Worm (Caenorhabditis elegans) whole organism, young adult: Measurements from ENCODE around the gene F31D4.2.

Experiments used
- B0035.1 ChIP-seq: sonication (generic microtip); optimal IDR thresholded peaks from 2 replicates; lab custom pipeline; 2016; ENCODE audit warnings: missing genetic modification characterization, mild to moderate bottlenecking, missing compliant biosample characterization, missing genotype, missing genetic modification reagents
- C17E4.6 ChIP-seq: fragments of 200-800 bp; sonication (Bioruptor generic); IDR thresholded peaks from 2 replicates; pipeline ENCODE4 v1.3.6; 2022; ENCODE audit warnings: missing genetic modification reagents, missing genetic modification characterization, missing compliant biosample characterization
- F33H1.4 ChIP-seq: fragments of 200-800 bp; sonication (Bioruptor generic); IDR thresholded peaks from 2 replicates; pipeline ENCODE4 v1.3.6; 2022; ENCODE audit warnings: missing genetic modification reagents, missing genetic modification characterization, missing compliant biosample characterization
- F39B2.1 ChIP-seq: fragments of 200-800 bp; sonication (Bioruptor generic); IDR thresholded peaks from 2 replicates; pipeline ENCODE4 v1.3.6; 2022; ENCODE audit warnings: missing genetic modification reagents, missing genetic modification characterization, missing compliant biosample characterization
- K12H6.12 ChIP-seq: fragments of 200-800 bp; sonication (Bioruptor generic); optimal IDR thresholded peaks from 2 replicates; lab custom pipeline; 2018; ENCODE audit warnings: mild to moderate bottlenecking, missing genetic modification characterization, missing compliant biosample characterization
- ZK185.1 ChIP-seq: sonication (generic microtip); optimal IDR thresholded peaks from 2 replicates; lab custom pipeline; 2016; ENCODE audit warnings: mild to moderate bottlenecking, missing genetic modification characterization, missing compliant biosample characterization; ENCODE audit not compliant: poor library complexity, severe bottlenecking
- aptf-2 ChIP-seq: fragments of 200-800 bp; sonication (Bioruptor generic); conservative IDR thresholded peaks from 2 replicates; pipeline ENCODE4 v1.3.6; 2022; ENCODE audit warnings: missing genetic modification reagents, missing genetic modification characterization, missing compliant biosample characterization
- athp-1 ChIP-seq: sonication (generic microtip); optimal IDR thresholded peaks from 2 replicates; lab custom pipeline; 2017; ENCODE audit warnings: mild to moderate bottlenecking, missing genetic modification characterization, missing compliant biosample characterization
- attf-5 ChIP-seq: fragments of 200-800 bp; sonication (Bioruptor generic); optimal IDR thresholded peaks from 2 replicates; lab custom pipeline; 2018; ENCODE audit warnings: mild to moderate bottlenecking, missing genetic modification characterization, missing compliant biosample characterization
- bed-2 ChIP-seq: fragments of 200-800 bp; sonication (Bioruptor generic); IDR thresholded peaks from 2 replicates; pipeline ENCODE4 v1.3.6; 2022; ENCODE audit warnings: missing genetic modification reagents, missing genetic modification characterization, missing compliant biosample characterization
- ceh-27 ChIP-seq: fragments of 200-800 bp; sonication (Bioruptor generic); optimal IDR thresholded peaks from 2 replicates; lab custom pipeline; 2018; ENCODE audit warnings: mild to moderate bottlenecking, missing genetic modification characterization, moderate library complexity, missing compliant biosample characterization
- ceh-58 ChIP-seq: fragments of 200-800 bp; sonication (Bioruptor generic); IDR thresholded peaks from 2 replicates; pipeline ENCODE4 v1.3.6; 2022; ENCODE audit warnings: missing genetic modification characterization, missing compliant biosample characterization
- ceh-91 ChIP-seq: fragments of 200-800 bp; sonication (Bioruptor generic); IDR thresholded peaks from 2 replicates; pipeline ENCODE4 v1.3.6; 2022; ENCODE audit warnings: missing genetic modification reagents, missing genetic modification characterization, missing compliant biosample characterization
- chd-7 ChIP-seq: sonication (generic microtip); optimal IDR thresholded peaks from 2 replicates; lab custom pipeline; 2016; ENCODE audit warnings: mild to moderate bottlenecking, missing genetic modification characterization, moderate library complexity, missing compliant biosample characterization
- dox-1 ChIP-seq: fragments of 200-800 bp; sonication (Bioruptor generic); IDR thresholded peaks from 2 replicates; pipeline ENCODE4 v1.3.6; 2022; ENCODE audit warnings: missing genetic modification reagents, missing genetic modification characterization, missing compliant biosample characterization
- dpff-1 ChIP-seq: sonication (generic microtip); optimal IDR thresholded peaks from 2 replicates; lab custom pipeline; 2017; ENCODE audit warnings: mild to moderate bottlenecking, missing genetic modification characterization, missing compliant biosample characterization
- egrh-3 ChIP-seq: fragments of 200-800 bp; sonication (Bioruptor generic); IDR thresholded peaks from 2 replicates; pipeline ENCODE4 v1.3.6; 2022; ENCODE audit warnings: missing genetic modification reagents, missing genetic modification characterization, missing compliant biosample characterization
- ekl-4 ChIP-seq: fragments of 200-800 bp; sonication (Bioruptor generic); IDR thresholded peaks from 2 replicates; pipeline ENCODE4 v1.3.6; 2022; ENCODE audit warnings: missing genetic modification reagents, missing genetic modification characterization, missing compliant biosample characterization
- ets-4 ChIP-seq: fragments of 200-800 bp; sonication (Bioruptor generic); optimal IDR thresholded peaks from 2 replicates; lab custom pipeline; 2018; ENCODE audit warnings: mild to moderate bottlenecking, missing genetic modification characterization, missing compliant biosample characterization
- hmg-1.2 ChIP-seq: fragments of 200-800 bp; sonication (Bioruptor generic); IDR thresholded peaks from 2 replicates; pipeline ENCODE4 v1.3.6; 2022; ENCODE audit warnings: missing genetic modification reagents, missing genetic modification characterization, missing compliant biosample characterization
- let-607 ChIP-seq, 2 experiments: fragments of 200-800 bp in 1 of 2; sonication (Bioruptor generic) in 1 of 2; sonication (generic microtip) in 1 of 2; optimal IDR thresholded peaks; 2 replicates each; lab custom pipeline; 2016 to 2018; ENCODE audit warnings: mild to moderate bottlenecking in 2 of 2, missing compliant biosample characterization in 2 of 2, missing genetic modification characterization in 2 of 2, moderate library complexity in 2 of 2, missing genotype in 1 of 2
- lin-35 ChIP-seq, 3 experiments: fragments of 150-350 bp in 2 of 3; sonication (generic microtip) in 1 of 3; optimal IDR thresholded peaks; 2 replicates each; lab custom pipeline; 2014 to 2018; ENCODE audit warnings: missing biosample characterization in 3 of 3, missing genetic modification characterization in 3 of 3, missing genetic modification reagents in 3 of 3
- lir-1 ChIP-seq: fragments of 200-800 bp; sonication (Bioruptor generic); conservative IDR thresholded peaks from 2 replicates; pipeline ENCODE4 v1.3.6; 2022; ENCODE audit warnings: missing genetic modification reagents, missing genetic modification characterization, missing compliant biosample characterization
- madf-6 ChIP-seq: fragments of 200-800 bp; sonication (Bioruptor generic); IDR thresholded peaks from 2 replicates; pipeline ENCODE4 v1.3.6; 2022; ENCODE audit warnings: missing genetic modification reagents, missing genetic modification characterization, missing compliant biosample characterization
- madf-8 ChIP-seq: fragments of 200-800 bp; sonication (Bioruptor generic); conservative IDR thresholded peaks from 2 replicates; pipeline ENCODE4 v1.3.6; 2022; ENCODE audit warnings: missing genetic modification reagents, missing genetic modification characterization, missing compliant biosample characterization
- mcd-1 ChIP-seq: fragments of 200-800 bp; sonication (Bioruptor generic); IDR thresholded peaks from 2 replicates; pipeline ENCODE4 v1.3.6; 2022; ENCODE audit warnings: missing genetic modification reagents, missing genetic modification characterization, missing compliant biosample characterization
- nfya-2 ChIP-seq: fragments of 200-800 bp; sonication (Bioruptor generic); IDR thresholded peaks from 2 replicates; pipeline ENCODE4 v1.3.6; 2022; ENCODE audit warnings: missing genetic modification reagents, missing genetic modification characterization, missing compliant biosample characterization
- nhr-80 ChIP-seq: sonication (generic microtip); optimal IDR thresholded peaks from 2 replicates; lab custom pipeline; 2016; ENCODE audit warnings: missing genetic modification characterization, missing compliant biosample characterization
- sea-2 ChIP-seq: fragments of 200-800 bp; sonication (Bioruptor generic); IDR thresholded peaks from 2 replicates; pipeline ENCODE4 v1.3.6; 2022; ENCODE audit warnings: missing genetic modification characterization, missing compliant biosample characterization
- tbx-9 ChIP-seq: sonication (generic microtip); optimal IDR thresholded peaks from 2 replicates; lab custom pipeline; 2016; ENCODE audit warnings: borderline replicate concordance, missing genetic modification characterization, inconsistent platforms, missing compliant biosample characterization
- tlf-1 ChIP-seq: fragments of 200-800 bp; sonication (Bioruptor generic); optimal IDR thresholded peaks from 2 replicates; lab custom pipeline; 2018; ENCODE audit warnings: mild to moderate bottlenecking, missing genetic modification characterization, missing compliant biosample characterization
- zfh-2 ChIP-seq: fragments of 200-800 bp; sonication (Bioruptor generic); conservative IDR thresholded peaks from 2 replicates; pipeline ENCODE4 v1.3.6; 2022; ENCODE audit warnings: missing genetic modification reagents, missing genetic modification characterization, missing compliant biosample characterization
- ztf-22 ChIP-seq: fragments of 200-800 bp; sonication (Bioruptor generic); optimal IDR thresholded peaks from 2 replicates; lab custom pipeline; 2018; ENCODE audit warnings: mild to moderate bottlenecking, missing genetic modification characterization, moderate library complexity, missing compliant biosample characterization
- ztf-28 ChIP-seq: fragments of 200-800 bp; sonication (Bioruptor generic); IDR thresholded peaks from 2 replicates; pipeline ENCODE4 v1.3.6; 2022; ENCODE audit warnings: missing genetic modification reagents, missing genetic modification characterization, missing compliant biosample characterization

The F31D4.2 gene

DNA sequence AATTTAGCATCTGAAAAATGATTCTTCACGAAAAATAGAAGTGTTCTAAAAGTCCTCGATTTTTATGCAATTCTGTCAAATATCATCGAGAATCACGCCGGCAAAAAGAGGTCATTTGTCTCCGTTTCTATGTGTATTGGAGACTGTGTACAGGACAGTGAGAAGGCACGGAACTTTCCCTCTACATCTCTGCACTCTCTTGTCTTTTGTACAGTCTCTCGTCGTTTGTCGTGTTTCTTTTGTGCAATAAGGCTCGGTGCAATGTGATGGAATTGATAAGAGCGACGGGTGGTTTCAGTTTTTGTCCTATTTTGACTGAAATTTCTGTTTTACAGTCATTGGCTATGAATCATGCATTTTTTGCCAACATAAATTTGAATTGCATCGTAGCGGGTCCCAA is 13.5 kb downstream of the F31D4.2 start (continued):
- TF ChIP-seq ztf-22 (GFP tag; lab: Kevin White, UChicago) (no peak), ztf-28 (no peak), F39B2.1 (GFP tag; lab: Robert Waterston, UW) (no peak)

DNA sequence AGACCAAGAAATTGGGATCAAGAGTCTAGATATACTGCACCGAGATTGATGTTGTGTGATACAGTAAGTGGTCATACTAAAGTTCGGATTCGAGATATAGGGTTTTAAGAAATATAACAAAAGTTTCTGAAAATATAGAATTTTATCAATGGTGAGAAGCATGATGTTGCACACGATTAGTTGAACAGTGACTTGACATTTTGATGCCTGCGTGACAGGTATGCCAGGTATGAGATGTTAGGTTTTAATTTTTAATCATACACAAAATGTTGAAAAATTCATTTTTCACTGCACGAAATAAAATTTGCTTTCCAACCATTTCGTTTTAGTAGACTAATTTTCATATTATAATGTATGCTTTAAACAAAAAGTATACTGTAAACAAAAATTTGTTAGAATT is 14.9 kb downstream of the F31D4.2 start:
- TF ChIP-seq nhr-80 (peak; percentile 29), let-607 (tag; optimal IDR thresholded peaks at IDR 0.05; lab: Kevin White, UChicago) (peak; percentile 70 to 89), chd-7 (tag; lab: Kevin White, UChicago) (no peak)

DNA sequence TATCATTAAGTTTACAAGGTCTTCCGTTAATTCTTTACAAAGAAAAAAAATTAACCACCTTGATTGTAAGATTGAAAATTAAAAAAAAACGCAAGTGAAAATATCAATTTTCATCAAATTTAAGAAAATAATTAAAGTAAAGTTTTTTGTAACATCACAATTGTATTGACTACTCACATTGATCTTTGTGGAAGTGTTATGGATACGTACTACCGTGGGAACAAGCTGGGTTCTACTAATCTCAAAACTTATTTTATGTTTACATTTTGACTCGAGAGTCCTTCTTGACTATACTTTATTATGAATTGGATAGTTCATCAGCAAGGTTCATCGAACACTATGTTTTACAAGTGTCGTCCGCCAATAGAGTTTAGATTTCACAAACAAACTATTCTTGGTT is 15.8 kb downstream of the F31D4.2 start, which contains the start of gene num-1:
num-1 (plus strand) TSS at position 301 of the 400 bp plus-strand sequence.
- no peak for TF ChIP-seq hmg-1.2 (GFP tag; lab: Robert Waterston, UW)
- no peak for TF ChIP-seq lin-35 (GFP tag; optimal IDR thresholded peaks at IDR 0.05; lab: Kevin White, UChicago)
- no peak for TF ChIP-seq ceh-91
- TF ChIP-seq aptf-2 (GFP tag; lab: Robert Waterston, UW), result no peak
- no peak for TF ChIP-seq K12H6.12 (tag; lab: Kevin White, UChicago)
- TF ChIP-seq sea-2, result no peak

DNA sequence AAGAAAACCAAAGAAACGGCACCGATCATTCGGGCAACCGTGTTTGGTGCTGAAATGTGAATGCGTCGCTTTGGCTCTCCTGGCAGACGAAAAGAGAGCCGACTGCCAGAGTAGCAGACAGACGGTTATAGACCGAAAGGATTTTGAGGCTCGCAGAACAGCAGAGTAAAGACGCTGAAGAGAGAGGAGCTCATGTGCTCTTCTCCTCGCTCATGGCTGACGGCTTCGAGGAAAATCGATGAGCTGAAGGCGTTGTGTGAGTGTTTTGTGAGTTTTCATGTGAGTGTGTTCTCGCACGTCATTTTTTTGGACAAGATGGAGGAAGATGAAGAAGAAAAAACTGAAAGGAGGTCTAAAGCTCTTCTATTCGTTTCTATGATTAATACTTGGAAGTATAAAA is 16.5 kb downstream of the F31D4.2 start, which contains the start of gene sbt-1:
sbt-1 (minus strand) TSS at position 62 of the 400 bp plus-strand sequence.
- TF ChIP-seq mcd-1 (GFP tag; lab: Robert Waterston, UW) (peak; percentile 45; the same call in 1 of the 2 replicates), ekl-4 (no peak), nhr-80 (no peak), bed-2 (GFP tag; lab: Robert Waterston, UW) (0 out of 2 replicates have a peak, but pooled peaks have one; percentile 15), K12H6.12 (tag; lab: Kevin White, UChicago) (peak; percentile 58), B0035.1 (tag; lab: Kevin White, UChicago) (no peak), ceh-58 (no peak), egrh-3 (GFP tag; lab: Robert Waterston, UW) (0 out of 2 replicates have a peak, but pooled peaks have one; percentile 7), zfh-2 (GFP tag; lab: Robert Waterston, UW) (peak; percentile 64), tbx-9 (tag; lab: Kevin White, UChicago) (no peak), lir-1 (GFP tag; lab: Robert Waterston, UW) (peak; percentile 32), ZK185.1 (peak; percentile 37), attf-5 (GFP tag; lab: Kevin White, UChicago) (peak; percentile 13), C17E4.6 (GFP tag; lab: Robert Waterston, UW) (no peak), dox-1 (GFP tag; lab: Robert Waterston, UW) (no peak), ceh-27 (GFP tag; lab: Kevin White, UChicago) (peak; percentile 6)
- TF ChIP-seq, all 124 proteins: peak for 9

DNA sequence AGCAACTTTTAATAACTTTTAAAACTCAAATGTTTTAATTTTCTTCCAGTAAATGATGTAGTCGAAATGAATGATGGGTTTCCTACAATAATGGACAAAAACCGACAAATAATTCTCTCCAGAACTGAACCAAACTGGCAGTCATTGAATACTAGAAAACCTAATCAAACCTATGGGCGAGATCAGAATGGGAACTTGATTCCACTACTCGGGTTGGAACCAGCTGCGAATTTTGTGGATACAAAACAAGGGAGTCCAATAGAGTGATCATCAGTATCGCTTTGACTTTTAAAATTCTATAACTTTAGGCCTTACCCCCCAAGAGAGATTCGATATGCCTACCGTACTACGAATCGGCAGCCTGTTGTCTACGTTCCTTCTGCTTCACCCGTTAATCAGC is 18.7 kb downstream of the F31D4.2 start:
- TF ChIP-seq ets-4 (GFP tag; lab: Kevin White, UChicago) (no peak), dpff-1 (no peak), ceh-27 (GFP tag; lab: Kevin White, UChicago) (no peak), madf-6 (GFP tag; lab: Robert Waterston, UW) (no peak), athp-1 (no peak), madf-8 (no peak), F33H1.4 (GFP tag; lab: Robert Waterston, UW) (no peak), nfya-2 (GFP tag; lab: Robert Waterston, UW) (no peak), tlf-1 (no peak)
